Fruit fly (Drosophila melanogaster) Kc167 (cell line): Measurements from ENCODE around the gene SmE.

ENCODE experiments used
- Myc ChIP-seq: fragments of >200 bp; optimal IDR thresholded peaks from 2 replicates; lab custom pipeline; 2017; ENCODE audit warnings: missing external identifiers
- Sin3A ChIP-seq: fragments of >200 bp; optimal IDR thresholded peaks from 2 replicates; lab custom pipeline; 2018; ENCODE audit warnings: missing external identifiers
- psq ChIP-seq: fragments of >200 bp; optimal IDR thresholded peaks from 2 replicates; lab custom pipeline; 2017; ENCODE audit warnings: missing external identifiers
- ttk ChIP-seq: sonication (Bioruptor generic); optimal IDR thresholded peaks from 2 replicates; lab custom pipeline; 2017; ENCODE audit warnings: missing external identifiers

dm6 chr2L:7868608-7869007, 16.6 kb downstream of the SmE start:
- TF ChIP-seq ttk, result no peak
- TF ChIP-seq Myc (lab: Kevin White, UChicago), result no peak
- no peak for TF ChIP-seq Sin3A (lab: Kevin White, UChicago)
- no peak for TF ChIP-seq psq
